Fruit fly (Drosophila melanogaster) whole organism, prepupa: ENCODE measurements around the gene Msp300.

Experiments used
- CG11762 ChIP-seq: fragments of 200-800 bp; sonication (Bioruptor generic); optimal IDR thresholded peaks from 3 replicates; lab custom pipeline; 2016; ENCODE audit warnings: missing biosample characterization, missing genetic modification characterization; ENCODE audit not compliant: insufficient read depth
- CG15336 ChIP-seq: fragments of 200-800 bp; sonication (Bioruptor generic); IDR thresholded peaks from 2 replicates; pipeline ENCODE4 v1.3.6; 2022; ENCODE audit warnings: missing biosample characterization, missing genetic modification characterization
- CG3032 ChIP-seq: fragments of 200-800 bp; optimal IDR thresholded peaks from 2 replicates; lab custom pipeline; 2019; ENCODE audit warnings: missing biosample characterization, mild to moderate bottlenecking, missing genetic modification characterization, moderate library complexity
- CG3919 ChIP-seq: fragments of 200-800 bp; sonication (Bioruptor generic); optimal IDR thresholded peaks from 3 replicates; lab custom pipeline; 2016; ENCODE audit warnings: missing biosample characterization, missing genetic modification characterization
- CG8319 ChIP-seq: fragments of 200-800 bp; sonication (Bioruptor generic); optimal IDR thresholded peaks from 3 replicates; lab custom pipeline; 2016; ENCODE audit warnings: missing biosample characterization, missing genetic modification characterization
- Eip75B ChIP-seq: fragments of 200-800 bp; sonication (Bioruptor generic); optimal IDR thresholded peaks from 3 replicates; lab custom pipeline; 2016; ENCODE audit warnings: missing biosample characterization, missing genetic modification characterization
- Sox15 ChIP-seq: fragments of 200-800 bp; sonication (Bioruptor generic); optimal IDR thresholded peaks from 3 replicates; lab custom pipeline; 2016; ENCODE audit warnings: missing biosample characterization, missing genetic modification characterization
- acj6 ChIP-seq: fragments of 200-800 bp; sonication (Bioruptor generic); optimal IDR thresholded peaks from 3 replicates; lab custom pipeline; 2016; ENCODE audit warnings: missing biosample characterization, missing genetic modification characterization
- cyc ChIP-seq: fragments of 200-800 bp; sonication (Bioruptor generic); optimal IDR thresholded peaks from 3 replicates; lab custom pipeline; 2016; ENCODE audit warnings: missing biosample characterization, missing genetic modification characterization
- spab ChIP-seq: fragments of 200-800 bp; sonication (Bioruptor generic); optimal IDR thresholded peaks from 2 replicates; lab custom pipeline; 2017; ENCODE audit warnings: missing biosample characterization, mild to moderate bottlenecking, missing genetic modification characterization, missing genetic modification reagents

dm6 chr2L:5095350-5095962, 5.2 kb upstream of the Msp300 start:
- TF ChIP-seq CG3032 (tag; lab: Kevin White, UChicago) (no peak), CG8319 (GFP tag; lab: Kevin White, UChicago) (no peak), Sox15 (no peak), CG3919 (GFP tag; lab: Kevin White, UChicago) (no peak), CG11762 (no peak), Eip75B (no peak), CG15336 (GFP tag; lab: Robert Waterston, UW) (no peak), spab (no peak), cyc (GFP tag; lab: Kevin White, UChicago) (no peak), acj6 (GFP tag; lab: Kevin White, UChicago) (no peak)
